Fruit fly (Drosophila melanogaster) whole organism, embryonic: ENCODE data around the gene Cht5.

Source experiments
- Atf3 ChIP-seq: fragments of 200-800 bp; sonication (Bioruptor generic); optimal IDR thresholded peaks from 3 replicates; lab custom pipeline; 2016; ENCODE audit warnings: missing biosample characterization, missing genetic modification characterization
- B-H1 ChIP-seq: fragments of 200-800 bp; sonication (Bioruptor generic); IDR thresholded peaks from 3 replicates; pipeline ENCODE4 v1.3.6; 2022; ENCODE audit warnings: missing biosample characterization, missing genetic modification characterization
- Bteb2 ChIP-seq: fragments of 200-800 bp; sonication (Bioruptor generic); optimal IDR thresholded peaks from 2 replicates; lab custom pipeline; 2016; ENCODE audit warnings: missing biosample characterization, missing genetic modification characterization
- CG10267 ChIP-seq: fragments of 200-800 bp; sonication (Bioruptor generic); optimal IDR thresholded peaks from 2 replicates; lab custom pipeline; 2018; ENCODE audit warnings: missing biosample characterization, mild to moderate bottlenecking, missing genetic modification characterization, moderate library complexity
- CG10462 ChIP-seq: fragments of 200-800 bp; sonication (Bioruptor generic); optimal IDR thresholded peaks from 2 replicates; lab custom pipeline; 2016; ENCODE audit warnings: missing biosample characterization, missing genetic modification characterization
- CG14710 ChIP-seq: fragments of 200-800 bp; sonication (Bioruptor generic); optimal IDR thresholded peaks from 3 replicates; lab custom pipeline; 2019; ENCODE audit warnings: missing biosample characterization, mild to moderate bottlenecking, missing genetic modification characterization, moderate library complexity
- CG14965 ChIP-seq: fragments of 200-800 bp; sonication (Bioruptor generic); optimal IDR thresholded peaks from 2 replicates; lab custom pipeline; 2016; ENCODE audit warnings: missing biosample characterization, missing genetic modification characterization, borderline replicate concordance
- CG15011 ChIP-seq: fragments of 200-800 bp; sonication (Bioruptor generic); optimal IDR thresholded peaks from 3 replicates; lab custom pipeline; 2018; ENCODE audit warnings: missing biosample characterization, mild to moderate bottlenecking, missing genetic modification characterization
- CG1647 ChIP-seq: fragments of 200-800 bp; sonication (Bioruptor generic); optimal IDR thresholded peaks from 3 replicates; lab custom pipeline; 2016; ENCODE audit warnings: missing biosample characterization, missing genetic modification characterization
- CG17186 ChIP-seq: fragments of 200-800 bp; sonication (Bioruptor generic); optimal IDR thresholded peaks from 3 replicates; lab custom pipeline; 2017; ENCODE audit warnings: missing biosample characterization, missing genetic modification reagents, missing genetic modification characterization
- CG1832 ChIP-seq: fragments of 200-800 bp; sonication (Bioruptor generic); optimal IDR thresholded peaks from 2 replicates; lab custom pipeline; 2017; ENCODE audit warnings: missing biosample characterization, mild to moderate bottlenecking, missing genetic modification characterization, inconsistent platforms
- CG18476 ChIP-seq: fragments of 200-800 bp; sonication (Bioruptor generic); optimal IDR thresholded peaks from 2 replicates; lab custom pipeline; 2016; ENCODE audit warnings: missing biosample characterization, mild to moderate bottlenecking, missing genetic modification characterization
- CG2712 ChIP-seq: fragments of 200-800 bp; optimal IDR thresholded peaks from 3 replicates; lab custom pipeline; 2019; ENCODE audit warnings: missing biosample characterization, mild to moderate bottlenecking, missing genetic modification characterization, moderate library complexity
- CG34422 ChIP-seq: fragments of 200-800 bp; sonication (Bioruptor generic); IDR thresholded peaks from 3 replicates; pipeline ENCODE4 v1.3.6; 2022; ENCODE audit warnings: missing biosample characterization, missing genetic modification characterization
- CG4360 ChIP-seq: fragments of 200-800 bp; sonication (Bioruptor generic); IDR thresholded peaks from 2 replicates; pipeline ENCODE4 v1.3.6; 2022; ENCODE audit warnings: missing biosample characterization, missing genetic modification characterization
- CG6854 ChIP-seq: fragments of 200-800 bp; sonication (Bioruptor generic); optimal IDR thresholded peaks from 3 replicates; lab custom pipeline; 2017; ENCODE audit warnings: missing biosample characterization, mild to moderate bottlenecking, missing genetic modification characterization
- CG7839 ChIP-seq: fragments of 200-800 bp; sonication (Bioruptor generic); optimal IDR thresholded peaks from 3 replicates; lab custom pipeline; 2018; ENCODE audit warnings: missing biosample characterization, mild to moderate bottlenecking, missing genetic modification characterization, moderate library complexity
- CG9797 ChIP-seq: fragments of 200-800 bp; sonication (Bioruptor generic); optimal IDR thresholded peaks from 3 replicates; lab custom pipeline; 2018; ENCODE audit warnings: missing biosample characterization, mild to moderate bottlenecking, missing genetic modification characterization
- D19A ChIP-seq: fragments of 200-800 bp; optimal IDR thresholded peaks from 3 replicates; lab custom pipeline; 2019; ENCODE audit warnings: missing biosample characterization, mild to moderate bottlenecking, missing genetic modification characterization, moderate library complexity
- Dad ChIP-seq: fragments of 200-800 bp; sonication (Bioruptor generic); optimal IDR thresholded peaks from 3 replicates; lab custom pipeline; 2016; ENCODE audit warnings: missing biosample characterization, missing genetic modification characterization
- Dek ChIP-seq: fragments of 200-800 bp; sonication (Bioruptor generic); optimal IDR thresholded peaks from 3 replicates; lab custom pipeline; 2019; ENCODE audit warnings: missing biosample characterization, mild to moderate bottlenecking, missing genetic modification characterization, moderate library complexity
- E2f1 ChIP-seq: fragments of 200-800 bp; sonication (Bioruptor generic); IDR thresholded peaks from 2 replicates; pipeline ENCODE4 v1.3.6; 2022; ENCODE audit warnings: missing biosample characterization, missing genetic modification characterization
- Fer1 ChIP-seq: fragments of 200-800 bp; sonication (Bioruptor generic); optimal IDR thresholded peaks from 2 replicates; lab custom pipeline; 2017; ENCODE audit warnings: missing biosample characterization, mild to moderate bottlenecking, missing genetic modification characterization
- Hr51 ChIP-seq, 2 experiments: fragments of 200-800 bp; sonication (Bioruptor generic); optimal IDR thresholded peaks; 2 replicates in 1 of 2; 3 replicates in 1 of 2; lab custom pipeline; 2016 to 2018; ENCODE audit warnings: missing biosample characterization in 2 of 2, missing genetic modification characterization in 2 of 2, mild to moderate bottlenecking in 1 of 2, moderate library complexity in 1 of 2
- MBD-R2 ChIP-seq: fragments of 200-800 bp; sonication (Bioruptor generic); IDR thresholded peaks from 2 replicates; pipeline ENCODE4 v1.3.6; 2022; ENCODE audit warnings: missing biosample characterization, missing genetic modification characterization
- Med ChIP-seq: fragments of 200-800 bp; sonication (Bioruptor generic); peaks from one replicate; lab custom pipeline; 2016; ENCODE audit warnings: missing biosample characterization, missing genetic modification characterization, mild to moderate bottlenecking, inconsistent platforms, moderate library complexity
- Neu2 ChIP-seq: fragments of 200-800 bp; sonication (Bioruptor generic); optimal IDR thresholded peaks from 3 replicates; lab custom pipeline; 2016; ENCODE audit warnings: missing biosample characterization, missing genetic modification characterization, borderline replicate concordance
- Ravus ChIP-seq: fragments of 200-800 bp; sonication (Bioruptor generic); IDR thresholded peaks from 2 replicates; pipeline ENCODE4 v1.3.6; 2022; ENCODE audit warnings: missing biosample characterization, missing genetic modification characterization
- Rfx ChIP-seq: fragments of 200-800 bp; sonication (Bioruptor generic); IDR thresholded peaks from 2 replicates; pipeline ENCODE4 v1.3.6; 2022; ENCODE audit warnings: missing biosample characterization, missing genetic modification characterization
- Sry-β ChIP-seq: fragments of 200-800 bp; sonication (Bioruptor generic); optimal IDR thresholded peaks from 2 replicates; lab custom pipeline; 2018; ENCODE audit warnings: missing biosample characterization, mild to moderate bottlenecking, missing genetic modification characterization, moderate library complexity
- Trl ChIP-seq, 3 experiments: fragments of >200 bp in 2 of 3; fragments of 200-800 bp in 1 of 3; sonication (Bioruptor generic) in 1 of 3; optimal IDR thresholded peaks; 2 replicates in 1 of 3; 3 replicates in 2 of 3; lab custom pipeline; 2016 to 2017; ENCODE audit warnings: missing biosample characterization in 1 of 3, missing genetic modification characterization in 1 of 3
- Usf ChIP-seq: fragments of 200-800 bp; sonication (Bioruptor generic); optimal IDR thresholded peaks from 2 replicates; lab custom pipeline; 2017; ENCODE audit warnings: missing genotype, missing biosample characterization, missing genetic modification characterization
- al ChIP-seq: fragments of 200-800 bp; sonication (Bioruptor generic); IDR thresholded peaks from 2 replicates; pipeline ENCODE4 v1.3.6; 2022; ENCODE audit warnings: missing biosample characterization, missing genetic modification characterization
- bcd ChIP-seq: fragments of 200-800 bp; sonication (Bioruptor generic); optimal IDR thresholded peaks from 2 replicates; lab custom pipeline; 2017; ENCODE audit warnings: missing biosample characterization, mild to moderate bottlenecking, missing genetic modification characterization
- chinmo ChIP-seq: fragments of 200-800 bp; sonication (Bioruptor generic); IDR thresholded peaks from 4 replicates; pipeline ENCODE4 v1.3.6; 2022; ENCODE audit warnings: missing biosample characterization, missing genetic modification characterization; ENCODE audit not compliant: partially characterized antibody
- chm ChIP-seq: fragments of 200-800 bp; sonication (Bioruptor generic); IDR thresholded peaks from 2 replicates; pipeline ENCODE4 v1.3.6; 2022; ENCODE audit warnings: missing biosample characterization, missing genetic modification characterization
- cwo ChIP-seq: fragments of 200-800 bp; sonication (Bioruptor generic); optimal IDR thresholded peaks from 3 replicates; lab custom pipeline; 2017; ENCODE audit warnings: missing biosample characterization, missing genetic modification characterization, mild to moderate bottlenecking, moderate library complexity, missing genetic modification reagents
- da ChIP-seq: fragments of 200-800 bp; sonication (Bioruptor generic); optimal IDR thresholded peaks from 2 replicates; lab custom pipeline; 2016; ENCODE audit warnings: missing biosample characterization, missing genetic modification characterization
- dysf ChIP-seq: fragments of 200-800 bp; sonication (Bioruptor generic); IDR thresholded peaks from 3 replicates; pipeline ENCODE4 v1.3.6; 2022; ENCODE audit warnings: missing biosample characterization, missing genetic modification characterization
- en ChIP-seq: fragments of 200-800 bp; sonication (Bioruptor generic); optimal IDR thresholded peaks from 2 replicates; lab custom pipeline; 2016; ENCODE audit warnings: missing biosample characterization, missing genetic modification characterization
- eyg ChIP-seq: fragments of 200-800 bp; sonication (Bioruptor generic); optimal IDR thresholded peaks from 3 replicates; lab custom pipeline; 2016; ENCODE audit warnings: missing biosample characterization, missing genetic modification characterization
- ftz-f1 ChIP-seq: fragments of 200-800 bp; sonication (Bioruptor generic); optimal IDR thresholded peaks from 2 replicates; lab custom pipeline; 2016; ENCODE audit warnings: missing biosample characterization, missing genetic modification characterization
- kah ChIP-seq: fragments of 200-800 bp; sonication (Bioruptor generic); optimal IDR thresholded peaks from 2 replicates; lab custom pipeline; 2018; ENCODE audit warnings: missing biosample characterization, mild to moderate bottlenecking, missing genetic modification characterization
- mam ChIP-seq: fragments of 200-800 bp; sonication (Bioruptor generic); optimal IDR thresholded peaks from 3 replicates; lab custom pipeline; 2016; ENCODE audit warnings: missing biosample characterization, missing genetic modification characterization
- ro ChIP-seq: fragments of 200-800 bp; sonication (Bioruptor generic); IDR thresholded peaks from 2 replicates; pipeline ENCODE4 v1.3.6; 2022; ENCODE audit warnings: missing biosample characterization, missing genetic modification characterization
- sc ChIP-seq, 3 experiments: fragments of >200 bp in 2 of 3; fragments of 200-800 bp in 1 of 3; sonication (Bioruptor generic) in 1 of 3; optimal IDR thresholded peaks; 2 replicates in 2 of 3; 3 replicates in 1 of 3; lab custom pipeline; 2017; ENCODE audit warnings: mild to moderate bottlenecking in 1 of 3, missing biosample characterization in 1 of 3, missing genetic modification characterization in 1 of 3, missing genetic modification reagents in 1 of 3
- slp2 ChIP-seq: fragments of 200-800 bp; sonication (Bioruptor generic); optimal IDR thresholded peaks from 2 replicates; lab custom pipeline; 2016; ENCODE audit warnings: missing biosample characterization, missing genetic modification characterization
- twi ChIP-seq: fragments of 200-800 bp; optimal IDR thresholded peaks from 2 replicates; lab custom pipeline; 2019; ENCODE audit warnings: missing biosample characterization, mild to moderate bottlenecking, missing genetic modification characterization, moderate library complexity
- unc-4 ChIP-seq: fragments of 200-800 bp; sonication (Bioruptor generic); IDR thresholded peaks from 2 replicates; pipeline ENCODE4 v1.3.6; 2022; ENCODE audit warnings: missing biosample characterization, missing genetic modification characterization; ENCODE audit not compliant: partially characterized antibody
- unpg ChIP-seq: fragments of 200-800 bp; sonication (Bioruptor generic); optimal IDR thresholded peaks from 3 replicates; lab custom pipeline; 2018; ENCODE audit warnings: missing biosample characterization, mild to moderate bottlenecking, missing genetic modification characterization, moderate library complexity

The Cht5 gene

DNA sequence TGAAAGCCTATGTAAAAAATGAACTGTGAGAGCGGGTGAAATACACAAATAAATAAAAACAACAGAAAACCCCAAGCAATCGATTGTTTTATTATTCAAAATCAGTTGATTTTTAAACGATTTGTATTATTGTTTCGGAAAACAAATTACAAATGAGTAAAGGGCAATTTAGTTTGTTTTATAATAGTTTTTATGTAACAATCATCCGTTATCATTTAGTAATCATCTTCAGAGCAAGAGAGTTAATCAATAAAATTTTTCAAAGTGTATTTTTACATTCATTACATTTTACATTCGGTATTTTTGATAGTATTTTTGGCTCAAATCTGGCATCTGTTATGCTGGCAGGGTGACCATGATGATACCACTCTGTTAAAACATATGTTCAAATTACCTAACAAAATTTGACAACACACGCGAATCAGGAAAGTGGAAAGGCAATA, 11.9 kb downstream of the Cht5 start, which contains the start of the genes CG42375 and CG9288 (continued):
- TF ChIP-seq sc (optimal IDR thresholded peaks at IDR 0.05; lab: Kevin White, UChicago) (no peak), sc (GFP tag; optimal IDR thresholded peaks at IDR 0.05; lab: Kevin White, UChicago) (no peak), chinmo (GFP tag; lab: Robert Waterston, UW) (no peak), Hr51 (GFP tag; optimal IDR thresholded peaks at IDR 0.05; lab: Kevin White, UChicago) (no peak), E2f1 (peak; percentile 84), Rfx (GFP tag; lab: Robert Waterston, UW) (peak; percentile 38; the same call in 1 of the 2 replicates), Atf3 (GFP tag; lab: Kevin White, UChicago) (no peak), CG14965 (GFP tag; lab: Kevin White, UChicago) (peak; percentile 8), Usf (GFP tag; lab: Kevin White, UChicago) (no peak), CG10267 (tag; lab: Kevin White, UChicago) (peak; percentile 79), bcd (GFP tag; lab: Kevin White, UChicago) (peak; percentile 52), D19A (peak; percentile 75), CG9797 (GFP tag; lab: Kevin White, UChicago) (no peak), Fer1 (peak; percentile 75), Trl (optimal IDR thresholded peaks at IDR 0.05; lab: Kevin White, UChicago) (no peak), Trl (GFP tag; optimal IDR thresholded peaks at IDR 0.05; lab: Kevin White, UChicago) (peak; percentile 62), CG2712 (tag; lab: Kevin White, UChicago) (peak; percentile 80), CG10462 (no peak), CG18476 (GFP tag; lab: Kevin White, UChicago) (peak; percentile 68), CG14710 (tag; lab: Kevin White, UChicago) (peak; percentile 86), CG1647 (GFP tag; lab: Kevin White, UChicago) (peak; percentile 70), CG7839 (tag; lab: Kevin White, UChicago) (peak; percentile 85), unpg (GFP tag; lab: Kevin White, UChicago) (peak; percentile 78), ro (no peak), eyg (GFP tag; lab: Kevin White, UChicago) (peak; percentile 46), B-H1 (GFP tag; lab: Robert Waterston, UW) (0 out of 3 replicates have a peak, but pooled peaks have one; percentile 33), slp2 (GFP tag; lab: Kevin White, UChicago) (no peak), Dad (GFP tag; lab: Kevin White, UChicago) (peak; percentile 60), dysf (peak; percentile 38; the same call in 1 of the 3 replicates), Sry-β (GFP tag; lab: Kevin White, UChicago) (no peak), Med (GFP tag; lab: Kevin White, UChicago) (peak; percentile 92), chm (GFP tag; lab: Robert Waterston, UW) (0 out of 2 replicates have a peak, but pooled peaks have one; percentile 35), CG15011 (GFP tag; lab: Kevin White, UChicago) (peak; percentile 47), mam (GFP tag; lab: Kevin White, UChicago) (peak; percentile 15), CG1832 (GFP tag; lab: Kevin White, UChicago) (no peak), ftz-f1 (GFP tag; lab: Kevin White, UChicago) (no peak), CG6854 (GFP tag; lab: Kevin White, UChicago) (peak; percentile 47), Dek (tag; lab: Kevin White, UChicago) (peak; percentile 18), en (peak; percentile 38)
- TF ChIP-seq, all 482 proteins: peak for 206

DNA sequence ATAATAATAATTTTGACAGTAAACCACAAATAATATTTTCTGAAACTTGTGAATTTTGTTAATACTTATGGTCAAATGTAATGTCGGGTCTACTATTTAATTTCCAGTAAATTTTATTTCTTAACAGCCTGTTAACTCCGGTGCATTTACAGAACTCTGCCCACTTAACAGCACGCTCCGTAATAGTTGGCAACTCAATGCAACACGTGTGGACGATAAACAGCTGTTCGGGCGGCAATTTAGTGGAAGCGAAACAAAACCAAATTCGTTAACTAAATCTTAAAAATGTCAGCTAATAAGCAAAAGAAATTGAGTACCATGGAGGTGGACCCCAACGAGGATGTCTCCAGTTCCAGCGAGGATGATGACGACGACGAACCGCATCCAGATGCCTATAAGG, 13.4 kb downstream of the Cht5 start, which contains the start of gene CG9286:
CG9286 (plus strand) TSS at position 196 of the 400 bp plus-strand sequence.
- TF ChIP-seq CG34422 (GFP tag; lab: Robert Waterston, UW) (peak; percentile 42; the same call in 1 of the 3 replicates), kah (GFP tag; lab: Kevin White, UChicago) (peak; percentile 85), CG4360 (GFP tag; lab: Robert Waterston, UW) (0 out of 2 replicates have a peak, but pooled peaks have one; percentile 15), twi (tag; lab: Kevin White, UChicago) (peak; percentile 40), unc-4 (GFP tag; lab: Robert Waterston, UW) (peak; percentile 17; the same call in 1 of the 2 replicates), dysf (no peak), cwo (GFP tag; lab: Kevin White, UChicago) (peak; percentile 80), Bteb2 (GFP tag; lab: Kevin White, UChicago) (no peak), Neu2 (GFP tag; lab: Kevin White, UChicago) (peak; percentile 37), da (GFP tag; lab: Kevin White, UChicago) (no peak), Ravus (GFP tag; lab: Robert Waterston, UW) (no peak), al (GFP tag; lab: Robert Waterston, UW) (no peak), MBD-R2 (peak; percentile 57; the same call in 1 of the 2 replicates), CG17186 (peak; percentile 6)
